Fruit fly (Drosophila melanogaster) ovary, adult (tissue): ENCODE results near the gene CG8765.
A peak's percentile ranks its signal among the peaks of the same experiment; 100 is the strongest.
"Not testable (repeated sequence)": the region's sequence is repeated elsewhere in the genome, so short reads cannot be mapped to it uniquely, and the experiment has no call there.

Experiments used
- CG17801 ChIP-seq: fragments of 200-800 bp; optimal IDR thresholded peaks from 2 replicates; lab custom pipeline; 2019; ENCODE audit warnings: missing biosample characterization, mild to moderate bottlenecking, missing genetic modification characterization, moderate library complexity; ENCODE audit not compliant: partially characterized antibody

Gene CG8765

dm6 chr3L:19687200-19687687, at the start of gene CG8765, which contains the start of gene Gbeta76C:
CG8765 (minus strand) TSS chr3L:19687353.
Gbeta76C (plus strand) TSS chr3L:19687637.
- TF ChIP-seq CG17801, result peak; percentile 20

DNA sequence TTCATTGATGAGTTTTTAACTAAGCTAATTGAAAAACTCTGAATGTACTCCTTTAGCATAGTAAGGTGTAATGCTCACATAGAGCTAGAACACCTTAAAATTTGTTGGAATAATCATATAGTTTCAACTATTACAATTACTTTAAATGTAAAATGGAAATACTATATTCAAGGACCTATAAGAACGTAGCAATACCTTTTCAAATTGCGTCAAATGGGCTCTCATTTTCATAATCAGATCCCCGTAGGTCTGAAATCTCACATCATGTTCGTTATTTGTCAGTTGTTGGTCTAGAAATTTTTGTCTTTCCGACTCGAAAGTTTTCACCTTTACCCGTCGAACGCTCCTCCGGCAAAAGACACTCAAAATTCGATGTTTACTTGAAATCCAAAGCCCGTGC, 41.5 kb upstream of the CG8765 start, which contains the start of gene CG42529:
Gene CG42529, plus strand, starts transcription at position 301 of the 400 bp plus-strand sequence.
- TF ChIP-seq CG17801, result not testable (repeated sequence)

- not testable (repeated sequence) for TF ChIP-seq CG17801
These were observed 31.1 kb upstream of the CG8765 start, which contains the start of gene Trpml for dm6 chr3L:19718228-19718627. Trpml (minus strand) TSS chr3L:19718328.

dm6 chr3L:19707570-19708146, 20.5 kb upstream of the CG8765 start, which contains the start of gene serp:
serp (minus strand) TSS chr3L:19708015.
- TF ChIP-seq CG17801, result no peak

- no peak for TF ChIP-seq CG17801
These were observed 17.7 kb upstream of the CG8765 start for dm6 chr3L:19704869-19705268.

DNA sequence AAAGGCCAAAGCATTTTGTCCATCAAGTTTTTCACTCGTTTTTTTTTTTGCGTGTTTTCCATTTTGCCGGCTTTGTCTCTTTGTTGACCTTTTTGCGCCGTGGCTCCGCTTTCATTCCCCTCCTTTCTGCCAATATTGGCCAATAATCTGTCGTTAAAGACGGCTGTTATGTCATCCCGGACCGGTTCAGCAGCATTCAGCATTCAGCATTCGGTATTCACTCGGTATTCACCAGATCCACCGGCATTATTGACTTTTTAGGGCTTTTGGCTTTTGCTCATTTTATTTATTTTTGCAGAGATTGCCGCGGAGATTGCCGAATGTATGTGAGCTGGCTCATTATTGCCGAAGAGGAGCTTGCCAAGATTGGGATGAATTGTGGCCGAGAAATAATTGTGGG, 16.2 kb upstream of the CG8765 start:
- no peak for TF ChIP-seq CG17801

dm6 chr3L:19701662-19702061, 14.5 kb upstream of the CG8765 start:
- no peak for TF ChIP-seq CG17801

DNA sequence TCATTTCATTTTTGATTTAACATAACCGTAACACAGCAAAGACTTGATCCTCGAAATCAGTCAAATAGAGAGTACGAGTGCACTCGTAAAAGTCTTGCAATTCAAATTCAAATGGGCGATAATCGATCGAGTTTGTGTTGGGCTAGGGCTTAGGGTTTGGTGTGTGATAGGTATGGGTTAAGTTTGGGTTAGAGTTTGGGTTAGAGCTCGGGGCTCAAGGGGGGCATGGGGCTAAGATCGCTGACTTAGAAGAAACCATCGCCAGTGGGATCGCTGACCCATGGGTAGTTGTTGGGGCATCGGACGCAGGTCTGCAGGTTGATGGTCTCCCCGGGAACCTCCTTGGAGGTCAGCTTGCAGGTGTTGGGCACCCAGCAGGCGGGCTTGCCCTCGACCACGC, 14.0 kb upstream of the CG8765 start:
- no peak for TF ChIP-seq CG17801

DNA sequence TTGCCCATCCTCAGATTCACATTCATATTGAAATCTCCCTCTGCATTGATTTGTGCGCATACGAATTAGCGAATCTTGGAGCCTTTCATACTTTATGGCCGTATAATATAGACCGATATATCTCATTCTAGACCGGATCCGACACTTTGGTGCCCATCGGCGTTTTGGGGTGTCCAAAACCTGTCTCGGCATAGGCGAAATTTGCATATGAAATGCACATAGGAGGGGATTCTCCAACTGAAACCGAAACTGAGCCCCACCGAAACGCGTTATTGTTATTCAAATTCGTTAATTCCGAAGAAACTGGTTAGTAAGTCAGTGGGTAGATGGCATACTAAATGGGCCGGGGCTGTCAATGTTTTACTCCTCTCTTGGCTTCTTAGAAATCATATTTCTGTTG, 13.3 kb upstream of the CG8765 start:
- no peak for TF ChIP-seq CG17801

DNA sequence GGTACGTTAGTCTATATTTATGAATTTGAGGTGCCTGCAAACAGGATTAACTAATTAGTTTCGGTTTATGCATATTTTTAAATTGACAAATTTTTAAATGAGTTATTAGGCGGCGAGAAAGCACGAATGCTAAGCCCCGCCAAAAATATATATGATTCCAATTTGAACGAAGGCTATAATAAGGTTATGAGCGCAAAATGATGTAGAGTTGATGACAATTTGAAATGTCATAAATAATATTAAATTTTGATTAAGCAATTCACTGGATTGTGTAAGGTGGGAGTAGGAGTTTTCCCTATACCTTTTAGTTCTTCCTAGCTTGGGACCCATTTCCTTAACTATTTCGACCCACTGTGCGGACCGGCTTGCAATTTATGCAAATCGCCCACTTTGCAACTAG, 12.5 kb upstream of the CG8765 start:
- TF ChIP-seq CG17801, result no peak

DNA sequence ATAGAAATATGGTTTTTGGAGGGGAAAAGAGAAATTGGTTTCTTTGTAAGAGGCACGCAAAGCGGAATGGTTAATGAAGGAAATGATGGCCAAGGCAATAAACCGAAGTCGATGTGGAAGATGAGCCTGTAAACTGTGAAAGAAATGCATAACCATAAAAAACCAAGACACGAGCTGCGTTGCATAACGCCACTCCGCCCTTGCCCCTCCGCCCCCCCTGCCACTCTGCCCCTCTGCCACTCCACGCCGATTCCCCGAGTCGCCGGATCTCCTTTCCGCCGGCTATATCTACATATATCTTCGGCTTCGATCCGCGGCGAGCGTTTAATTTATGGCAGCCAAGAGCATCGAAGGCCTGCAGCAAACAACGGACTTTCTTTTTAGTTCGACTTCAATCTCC, 11.5 kb upstream of the CG8765 start:
- no peak for TF ChIP-seq CG17801

DNA sequence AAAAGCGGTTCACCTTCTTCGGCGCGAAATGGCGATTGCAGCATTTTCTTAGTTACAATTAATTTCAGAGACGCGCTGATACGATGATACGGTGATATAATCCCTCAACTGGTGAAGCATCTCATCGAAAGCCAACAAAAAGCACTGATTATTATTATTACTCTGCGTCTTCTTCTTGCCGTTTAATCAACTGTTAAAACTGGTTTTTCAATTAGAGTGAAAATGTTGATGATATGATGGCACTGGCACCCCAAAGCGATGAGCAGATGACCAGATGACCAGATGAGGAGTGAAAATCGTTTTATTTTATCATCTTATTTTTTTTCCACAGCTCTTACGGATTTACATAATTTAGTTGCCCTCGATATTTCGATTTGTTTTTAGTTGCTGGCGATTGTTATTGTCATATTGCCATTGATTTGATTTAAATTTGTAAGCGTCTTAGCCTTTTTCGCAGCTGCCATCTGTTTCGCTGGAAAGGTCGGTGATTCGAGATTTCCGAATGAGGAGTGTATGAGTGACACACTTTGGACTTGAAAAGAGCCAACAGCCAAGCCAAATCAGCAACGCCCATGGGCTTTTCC, 10.3 kb upstream of the CG8765 start:
- no peak for TF ChIP-seq CG17801

- TF ChIP-seq CG17801, result no peak
These were observed 9.2 kb upstream of the CG8765 start for dm6 chr3L:19696073-19696960.

DNA sequence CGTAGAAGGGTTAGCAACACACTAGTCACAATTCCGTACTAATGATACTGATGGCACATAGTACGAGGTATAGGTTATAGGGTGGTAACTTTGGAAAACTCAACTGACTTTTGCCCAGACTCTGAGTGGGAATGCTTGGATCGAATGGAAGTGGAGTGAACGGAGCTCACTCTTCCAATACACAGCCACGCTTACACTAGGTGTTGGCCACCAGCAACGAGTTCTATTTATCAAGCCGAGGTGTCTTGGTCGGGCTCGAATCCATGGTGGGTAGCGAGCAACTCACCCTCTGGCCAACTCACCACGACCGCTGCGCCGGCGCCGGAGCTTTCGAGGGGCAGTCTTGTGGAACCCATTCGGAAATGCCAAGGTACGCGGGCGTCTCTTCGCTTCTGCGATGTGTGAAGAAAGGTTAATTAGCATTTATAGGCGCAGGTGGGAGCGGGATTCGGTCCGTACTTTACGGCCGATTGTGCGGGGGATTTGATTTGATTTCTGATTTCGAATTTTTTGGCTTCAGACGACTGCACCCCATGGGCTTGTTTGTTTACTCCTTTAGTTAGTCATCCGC, 8.0 kb upstream of the CG8765 start, which contains the start of gene verm:
Gene verm, minus strand, starts transcription at position 204 of the 571 bp plus-strand sequence.
- no peak for TF ChIP-seq CG17801

dm6 chr3L:19694156-19694643, 7.0 kb upstream of the CG8765 start:
- no peak for TF ChIP-seq CG17801

DNA sequence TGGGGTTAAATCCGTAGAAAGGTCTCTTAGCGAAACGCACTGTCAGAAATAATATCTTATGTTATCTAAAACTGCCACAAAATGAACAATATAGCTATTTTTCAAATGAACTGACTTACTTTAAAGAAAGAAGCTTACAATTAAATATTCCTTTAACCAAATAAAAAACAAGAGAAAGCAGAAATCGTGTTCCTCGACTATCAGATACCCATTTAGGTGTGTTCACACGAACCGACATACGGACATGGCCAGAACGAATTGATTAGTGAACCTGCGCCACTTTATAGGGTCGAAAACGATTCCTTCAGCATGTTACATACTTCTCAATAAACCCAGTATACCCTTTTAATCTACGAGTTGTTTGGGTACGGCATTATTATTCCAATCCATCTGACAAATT, 3.6 kb downstream of the CG8765 start:
- no peak for TF ChIP-seq CG17801

dm6 chr3L:19682902-19683301, 4.3 kb downstream of the CG8765 start:
- no peak for TF ChIP-seq CG17801
